Fruit fly (Drosophila melanogaster): ENCODE measurements around the gene CheB38a.

CheB38a gene

dm6 chr2L:20818432-20818831, at the start of gene CheB38a:
Gene CheB38a (minus strand): TSS chr2L:20818532.
- no peak for TF ChIP-seq CG17801 (GFP tag; optimal IDR thresholded peaks at IDR 0.05; ENCODE audit: partially characterized antibody)

- TF ChIP-seq CG17801 (GFP tag; optimal IDR thresholded peaks at IDR 0.05; ENCODE audit: partially characterized antibody), result no peak
Observed at dm6 chr2L:20867381-20867780, 49.0 kb upstream of the CheB38a start, which contains the start of gene CG31675. Gene CG31675 (plus strand): TSS chr2L:20867755.

dm6 chr2L:20864764-20865265, 46.5 kb upstream of the CheB38a start, which contains the start of gene CG9338:
Gene CG9338 (plus strand): TSS chr2L:20865215.
- TF ChIP-seq CG17801 (GFP tag; optimal IDR thresholded peaks at IDR 0.05; ENCODE audit: partially characterized antibody), result peak; percentile 73

dm6 chr2L:20858371-20859340, 40.3 kb upstream of the CheB38a start, which contains the start of gene bero:
Gene bero (plus strand): TSS chr2L:20858695.
- TF ChIP-seq CG17801 (GFP tag; optimal IDR thresholded peaks at IDR 0.05; ENCODE audit: partially characterized antibody), result no peak

- TF ChIP-seq CG17801 (GFP tag; optimal IDR thresholded peaks at IDR 0.05; ENCODE audit: partially characterized antibody), result no peak
Observed at dm6 chr2L:20857791-20858190, 39.5 kb upstream of the CheB38a start, which contains the start of gene CG14400. Gene CG14400 (minus strand): TSS chr2L:20857891.

- TF ChIP-seq CG17801 (GFP tag; optimal IDR thresholded peaks at IDR 0.05; ENCODE audit: partially characterized antibody), result no peak
Observed at dm6 chr2L:20852092-20852628, 33.8 kb upstream of the CheB38a start, which contains the start of gene twit. Gene twit (plus strand): TSS chr2L:20852578.

dm6 chr2L:20851592-20851991, 33.3 kb upstream of the CheB38a start:
- no peak for TF ChIP-seq CG17801 (GFP tag; optimal IDR thresholded peaks at IDR 0.05; ENCODE audit: partially characterized antibody)

dm6 chr2L:20849000-20849399, 30.7 kb upstream of the CheB38a start, which contains the start of gene CG14402:
Gene CG14402 (plus strand): TSS chr2L:20849300.
- no peak for TF ChIP-seq CG17801 (GFP tag; optimal IDR thresholded peaks at IDR 0.05; ENCODE audit: partially characterized antibody)

- TF ChIP-seq CG17801 (GFP tag; optimal IDR thresholded peaks at IDR 0.05; ENCODE audit: partially characterized antibody), result no peak
Observed at dm6 chr2L:20844381-20844780, 26.0 kb upstream of the CheB38a start.

dm6 chr2L:20840462-20841038, 22.2 kb upstream of the CheB38a start, which contains the start of gene CG31676:
Gene CG31676 (plus strand): TSS chr2L:20840750.
- TF ChIP-seq CG17801 (GFP tag; optimal IDR thresholded peaks at IDR 0.05; ENCODE audit: partially characterized antibody), result no peak

dm6 chr2L:20840006-20840405, 21.7 kb upstream of the CheB38a start:
- TF ChIP-seq CG17801 (GFP tag; optimal IDR thresholded peaks at IDR 0.05; ENCODE audit: partially characterized antibody), result no peak

dm6 chr2L:20837885-20838284, 19.6 kb upstream of the CheB38a start, which contains the start of gene Spn38F:
Gene Spn38F (minus strand): TSS chr2L:20837985.
- TF ChIP-seq CG17801 (GFP tag; optimal IDR thresholded peaks at IDR 0.05; ENCODE audit: partially characterized antibody), result no peak

- TF ChIP-seq CG17801 (GFP tag; optimal IDR thresholded peaks at IDR 0.05; ENCODE audit: partially characterized antibody), result no peak
Observed at dm6 chr2L:20835501-20835900, 17.2 kb upstream of the CheB38a start, which contains the start of gene Oseg5. Gene Oseg5 (minus strand): TSS chr2L:20835840.

- peak; percentile 34 for TF ChIP-seq CG17801 (GFP tag; optimal IDR thresholded peaks at IDR 0.05; ENCODE audit: partially characterized antibody)
Observed at dm6 chr2L:20831060-20831459, 12.7 kb upstream of the CheB38a start, which contains the start of gene CG31674. Gene CG31674 (plus strand): TSS chr2L:20831262.
